Worm (Caenorhabditis elegans): ENCODE results near the gene F58F12.4.

- peak in 1 of 2 experiments; percentile 23 for TF ChIP-seq unc-62 (GFP tag; optimal IDR thresholded peaks at IDR 0.05 in 1 of 2)
- TF ChIP-seq unc-62 (tag; optimal IDR thresholded peaks at IDR 0.05): no peak
- TF ChIP-seq mxl-3 (GFP tag; optimal IDR thresholded peaks at IDR 0.05): no peak
- no peak for TF ChIP-seq mdl-1 (tag; optimal IDR thresholded peaks at IDR 0.05)
- TF ChIP-seq daf-8 (GFP tag; IDR thresholded peaks at IDR 0.05): no peak
- no peak for TF ChIP-seq skn-1 (tag; optimal IDR thresholded peaks at IDR 0.05)
- TF ChIP-seq nhr-10 (tag; optimal IDR thresholded peaks at IDR 0.05): no peak
- TF ChIP-seq snpc-4 (tag; optimal IDR thresholded peaks at IDR 0.05): no peak
- no peak for TF ChIP-seq nhr-76 (tag; optimal IDR thresholded peaks at IDR 0.05)
Observed at ce11 chrII:6342455-6342854, 44.1 kb upstream of the F58F12.4 start.
